Worm (Caenorhabditis elegans) whole organism, L1 larva: Measurements from ENCODE around the gene fbxa-11.

Experiments used
- C04F5.9 ChIP-seq: sonication (generic microtip); optimal IDR thresholded peaks from 2 replicates; lab custom pipeline; 2016; ENCODE audit warnings: missing genetic modification characterization, missing compliant biosample characterization
- F16B12.6 ChIP-seq: fragments of 150-350 bp; optimal IDR thresholded peaks from 2 replicates; lab custom pipeline; 2014; ENCODE audit warnings: missing biosample characterization, missing genetic modification characterization
- Y116A8C.19 ChIP-seq: sonication (generic microtip); optimal IDR thresholded peaks from 2 replicates; lab custom pipeline; 2016; ENCODE audit warnings: missing compliant biosample characterization, missing genetic modification characterization, borderline replicate concordance
- aha-1 ChIP-seq: fragments of 150-350 bp; optimal IDR thresholded peaks from 2 replicates; lab custom pipeline; 2014; ENCODE audit warnings: missing biosample characterization, missing genetic modification characterization
- ceh-8 ChIP-seq: fragments of 200-800 bp; sonication (Bioruptor generic); optimal IDR thresholded peaks from 2 replicates; lab custom pipeline; 2018; ENCODE audit warnings: mild to moderate bottlenecking, missing genetic modification characterization, moderate library complexity, missing compliant biosample characterization
- dsc-1 ChIP-seq: sonication (generic microtip); optimal IDR thresholded peaks from 2 replicates; lab custom pipeline; 2016; ENCODE audit warnings: mild to moderate bottlenecking, missing genetic modification characterization, missing compliant biosample characterization
- efl-1 ChIP-seq, 4 experiments: fragments of 150-350 bp; optimal IDR thresholded peaks in 3 of 4; peaks in 1 of 4; 1 replicate in 1 of 4; 2 replicates in 3 of 4; lab custom pipeline; 2014; ENCODE audit warnings: missing biosample characterization in 2 of 4, missing genetic modification characterization in 2 of 4, missing genetic modification reagents in 2 of 4
- egl-13 ChIP-seq: sonication (generic microtip); optimal IDR thresholded peaks from 2 replicates; lab custom pipeline; 2016; ENCODE audit warnings: missing genotype, missing genetic modification reagents, missing genetic modification characterization, missing compliant biosample characterization
- egl-27 ChIP-seq, 2 experiments: fragments of 150-350 bp in 1 of 2; sonication (generic microtip); optimal IDR thresholded peaks; 3 replicates each; lab custom pipeline; 2017 to 2018; ENCODE audit warnings: missing biosample characterization in 2 of 2, missing genetic modification characterization in 2 of 2, missing genetic modification reagents in 2 of 2
- elt-2 ChIP-seq: sonication (generic microtip); optimal IDR thresholded peaks from 2 replicates; lab custom pipeline; 2016; ENCODE audit warnings: missing genetic modification characterization, mild to moderate bottlenecking, inconsistent platforms, missing compliant biosample characterization, missing genetic modification reagents
- elt-3 ChIP-seq, 6 experiments: fragments of 150-350 bp in 1 of 6; sonication (generic microtip); optimal IDR thresholded peaks; 2 replicates each; lab custom pipeline; 2017 to 2018; ENCODE audit warnings: missing biosample characterization in 6 of 6, missing genetic modification characterization in 6 of 6, inconsistent platforms in 1 of 6
- hlh-4 ChIP-seq: sonication (generic microtip); optimal IDR thresholded peaks from 2 replicates; lab custom pipeline; 2016; ENCODE audit warnings: mild to moderate bottlenecking, missing genetic modification characterization, missing compliant biosample characterization
- irx-1 ChIP-seq: sonication (generic microtip); optimal IDR thresholded peaks from 2 replicates; lab custom pipeline; 2016; ENCODE audit warnings: missing genetic modification characterization, missing compliant biosample characterization
- isw-1 ChIP-seq: fragments of 200-800 bp; sonication (Bioruptor generic); IDR thresholded peaks from 2 replicates; pipeline ENCODE4 v1.3.6; 2022; ENCODE audit warnings: missing genetic modification characterization, missing compliant biosample characterization
- lin-35 ChIP-seq, 2 experiments: fragments of 150-350 bp; optimal IDR thresholded peaks; 2 replicates each; lab custom pipeline; 2014; ENCODE audit warnings: missing biosample characterization in 2 of 2, missing genetic modification characterization in 2 of 2, missing genetic modification reagents in 2 of 2
- lir-3 ChIP-seq: sonication (generic microtip); optimal IDR thresholded peaks from 2 replicates; lab custom pipeline; 2016; ENCODE audit warnings: mild to moderate bottlenecking, missing genetic modification characterization, moderate library complexity, missing compliant biosample characterization; ENCODE audit not compliant: poor library complexity
- lsy-2 ChIP-seq, 2 experiments: fragments of 150-350 bp; optimal IDR thresholded peaks; 2 replicates each; lab custom pipeline; 2014; ENCODE audit warnings: missing biosample characterization in 2 of 2, missing genetic modification characterization in 2 of 2
- mab-9 ChIP-seq: fragments of 200-800 bp; sonication (Bioruptor generic); IDR thresholded peaks from 2 replicates; pipeline ENCODE4 v1.3.6; 2022; ENCODE audit warnings: missing genetic modification reagents, missing genetic modification characterization, missing compliant biosample characterization
- mef-2 ChIP-seq: fragments of 150-350 bp; optimal IDR thresholded peaks from 2 replicates; lab custom pipeline; 2014; ENCODE audit warnings: missing biosample characterization, missing genetic modification characterization
- mep-1 ChIP-seq: fragments of 150-350 bp; optimal IDR thresholded peaks from 2 replicates; lab custom pipeline; 2014; ENCODE audit warnings: missing biosample characterization, missing genetic modification characterization
- nhr-28 ChIP-seq: fragments of 150-350 bp; optimal IDR thresholded peaks from 2 replicates; lab custom pipeline; 2014; ENCODE audit warnings: missing biosample characterization, missing genetic modification characterization
- nhr-76 ChIP-seq: sonication (generic microtip); optimal IDR thresholded peaks from 2 replicates; lab custom pipeline; 2017; ENCODE audit warnings: missing biosample characterization, missing genetic modification characterization
- nhr-90 ChIP-seq: sonication (generic microtip); optimal IDR thresholded peaks from 2 replicates; lab custom pipeline; 2016; ENCODE audit warnings: mild to moderate bottlenecking, missing genetic modification characterization, missing compliant biosample characterization; ENCODE audit not compliant: poor library complexity
- pax-3 ChIP-seq: fragments of 200-800 bp; sonication (Bioruptor generic); optimal IDR thresholded peaks from 2 replicates; lab custom pipeline; 2018; ENCODE audit warnings: mild to moderate bottlenecking, missing genetic modification characterization, moderate library complexity, missing compliant biosample characterization
- rnt-1 ChIP-seq: sonication (generic microtip); optimal IDR thresholded peaks from 2 replicates; lab custom pipeline; 2016; ENCODE audit warnings: mild to moderate bottlenecking, missing genetic modification characterization, moderate library complexity, missing compliant biosample characterization
- snpc-4 ChIP-seq: fragments of 150-350 bp; optimal IDR thresholded peaks from 2 replicates; lab custom pipeline; 2014; ENCODE audit warnings: missing biosample characterization, missing genetic modification characterization
- sox-4 ChIP-seq: sonication (generic microtip); optimal IDR thresholded peaks from 2 replicates; lab custom pipeline; 2016; ENCODE audit warnings: missing genetic modification characterization, missing compliant biosample characterization
- unc-62 ChIP-seq: fragments of 150-350 bp; optimal IDR thresholded peaks from 2 replicates; lab custom pipeline; 2014; ENCODE audit warnings: missing biosample characterization, missing genetic modification reagents, missing genetic modification characterization
- vab-15 ChIP-seq: sonication (generic microtip); optimal IDR thresholded peaks from 2 replicates; lab custom pipeline; 2017; ENCODE audit warnings: missing genotype, mild to moderate bottlenecking, missing genetic modification characterization, missing compliant biosample characterization
- zag-1 ChIP-seq: fragments of 150-350 bp; optimal IDR thresholded peaks from 2 replicates; lab custom pipeline; 2014; ENCODE audit warnings: missing biosample characterization, missing genetic modification characterization
- zip-4 ChIP-seq: fragments of 200-800 bp; sonication (Bioruptor generic); optimal IDR thresholded peaks from 2 replicates; lab custom pipeline; 2018; ENCODE audit warnings: mild to moderate bottlenecking, missing genetic modification characterization, moderate library complexity, missing compliant biosample characterization
- ztf-11 ChIP-seq, 2 experiments: sonication (generic microtip); optimal IDR thresholded peaks; 2 replicates each; lab custom pipeline; 2016 to 2017; ENCODE audit warnings: missing genetic modification characterization in 2 of 2, missing biosample characterization in 1 of 2, missing compliant biosample characterization in 1 of 2
- ztf-4 ChIP-seq: fragments of 150-350 bp; optimal IDR thresholded peaks from 2 replicates; lab custom pipeline; 2014; ENCODE audit warnings: missing biosample characterization, missing genetic modification characterization

fbxa-11 gene

ce11 chrIII:916897-917296 lies 33.8 kb upstream of the fbxa-11 start, which contains the start of gene idpp-13:
idpp-13 (minus strand) TSS chrIII:916997.
- TF ChIP-seq dsc-1 (no peak), efl-1 (optimal IDR thresholded peaks at IDR 0.05; lab: Kevin White, UChicago) (no peak), efl-1 (GFP tag; optimal IDR thresholded peaks at IDR 0.05 in 1 of 2; lab: Kevin White, UChicago) (peak in 1 of 2 experiments; percentile 72)

ce11 chrIII:919322-919721 lies 31.3 kb upstream of the fbxa-11 start, which contains the start of gene F23H11.7:
F23H11.7 (minus strand) TSS chrIII:919422.
- TF ChIP-seq zag-1 = no peak

ce11 chrIII:926216-926615 lies 24.5 kb upstream of the fbxa-11 start, which contains the start of gene pef-1:
pef-1 (minus strand) TSS chrIII:926316.
- TF ChIP-seq C04F5.9 (tag; lab: Kevin White, UChicago) = no peak
- no peak for TF ChIP-seq mef-2 (tag; lab: Kevin White, UChicago)
- no peak for TF ChIP-seq F16B12.6 (tag; lab: Kevin White, UChicago)
- TF ChIP-seq hlh-4 (tag; lab: Kevin White, UChicago) = no peak
- no peak for TF ChIP-seq ztf-11 (tag; optimal IDR thresholded peaks at IDR 0.05; lab: Kevin White, UChicago)
- TF ChIP-seq aha-1 (tag; lab: Kevin White, UChicago) = no peak
- no peak for TF ChIP-seq nhr-76
- peak; percentile 49 for TF ChIP-seq dsc-1

ce11 chrIII:931405-931804 lies 19.3 kb upstream of the fbxa-11 start:
- TF ChIP-seq nhr-90 (tag; lab: Kevin White, UChicago) = peak; percentile 14
- peak; percentile 3 for TF ChIP-seq rnt-1
- peak in 1 of 2 experiments; percentile 34 for TF ChIP-seq ztf-11 (tag; optimal IDR thresholded peaks at IDR 0.05; lab: Kevin White, UChicago)
- peak; percentile 45 for TF ChIP-seq lir-3 (tag; lab: Kevin White, UChicago)
- TF ChIP-seq Y116A8C.19 (tag; lab: Kevin White, UChicago) = peak; percentile 40
- TF ChIP-seq sox-4 (tag; lab: Kevin White, UChicago) = peak; percentile 71
- TF ChIP-seq C04F5.9 (tag; lab: Kevin White, UChicago) = peak; percentile 10
- peak; percentile 83 for TF ChIP-seq ceh-8 (GFP tag; lab: Kevin White, UChicago)
- peak; percentile 14 for TF ChIP-seq irx-1

ce11 chrIII:936037-936507 lies 14.6 kb upstream of the fbxa-11 start, which contains the start of gene fbxa-55:
fbxa-55 (minus strand) TSS chrIII:936087.
- peak; percentile 55 for TF ChIP-seq elt-2 (tag; lab: Kevin White, UChicago)
- TF ChIP-seq lin-35 (GFP tag; optimal IDR thresholded peaks at IDR 0.05; lab: Kevin White, UChicago) = no peak

ce11 chrIII:937961-938360 lies 12.7 kb upstream of the fbxa-11 start, which contains the start of gene fbxa-56:
fbxa-56 (minus strand) TSS chrIII:938061.
- TF ChIP-seq aha-1 (tag; lab: Kevin White, UChicago) (no peak), snpc-4 (tag; lab: Kevin White, UChicago) (no peak), efl-1 (optimal IDR thresholded peaks at IDR 0.05; lab: Kevin White, UChicago) (no peak), efl-1 (GFP tag; optimal IDR thresholded peaks at IDR 0.05 in 1 of 2; lab: Kevin White, UChicago) (peak in 1 of 2 experiments; percentile 32)

ce11 chrIII:938569-938968 lies 12.1 kb upstream of the fbxa-11 start, which contains the start of gene fbxa-22:
fbxa-22 (plus strand) TSS chrIII:938869.
- TF ChIP-seq nhr-76 (no peak), pax-3 (tag; lab: Kevin White, UChicago) (no peak), C04F5.9 (tag; lab: Kevin White, UChicago) (no peak), egl-27 (tag; optimal IDR thresholded peaks at IDR 0.05; lab: Kevin White, UChicago) (no peak), snpc-4 (tag; lab: Kevin White, UChicago) (no peak)

- TF ChIP-seq vab-15 (no peak), mab-9 (no peak), isw-1 (GFP tag; lab: Robert Waterston, UW) (no peak), nhr-76 (no peak), sox-4 (tag; lab: Kevin White, UChicago) (no peak), lsy-2 (tag; optimal IDR thresholded peaks at IDR 0.05; lab: Kevin White, UChicago) (no peak), zip-4 (GFP tag; lab: Kevin White, UChicago) (no peak), egl-13 (tag; lab: Kevin White, UChicago) (no peak), unc-62 (GFP tag; lab: Kevin White, UChicago) (no peak), rnt-1 (no peak), irx-1 (no peak), dsc-1 (no peak), mep-1 (no peak), elt-3 (tag; optimal IDR thresholded peaks at IDR 0.05; lab: Kevin White, UChicago) (no peak), ztf-4 (tag; lab: Kevin White, UChicago) (no peak), nhr-28 (tag; lab: Kevin White, UChicago) (no peak), hlh-4 (tag; lab: Kevin White, UChicago) (no peak), egl-27 (tag; optimal IDR thresholded peaks at IDR 0.05; lab: Kevin White, UChicago) (no peak)
These were observed 8.7 kb upstream of the fbxa-11 start for ce11 chrIII:941958-942357.
